Worm (Caenorhabditis elegans): Measurements from ENCODE around the gene ins-34.

- TF ChIP-seq ceh-28 (tag; optimal IDR thresholded peaks at IDR 0.05) (no peak), R02D3.7 (tag; optimal IDR thresholded peaks at IDR 0.05) (no peak), lin-39 (tag; optimal IDR thresholded peaks at IDR 0.05) (no peak), elt-3 (tag; optimal IDR thresholded peaks at IDR 0.05) (no peak), ama-1 (optimal IDR thresholded peaks at IDR 0.05) (no peak), sea-2 (GFP tag; optimal IDR thresholded peaks at IDR 0.05) (no peak), zag-1 (tag; optimal IDR thresholded peaks at IDR 0.05) (no peak), fos-1 (tag; optimal IDR thresholded peaks at IDR 0.05) (no peak), jun-1 (tag; optimal IDR thresholded peaks at IDR 0.05) (no peak), snpc-4 (tag; optimal IDR thresholded peaks at IDR 0.05) (no peak), nhr-11 (tag; optimal IDR thresholded peaks at IDR 0.05) (no peak), nhr-25 (tag; optimal IDR thresholded peaks at IDR 0.05) (no peak), ceh-82 (tag; optimal IDR thresholded peaks at IDR 0.05) (no peak), ZK546.5 (tag; optimal IDR thresholded peaks at IDR 0.05) (no peak)
These were observed 8.0 kb downstream of the ins-34 start for ce11 chrIV:14114357-14114756.

Data from whole organism, L3 larva.